Fruit fly (Drosophila melanogaster) whole organism, embryonic: ENCODE measurements around the gene fit.
A peak's percentile ranks its signal among the peaks of the same experiment; 100 is the strongest.

Experiments used
- Ada2b ChIP-seq: fragments of 200-800 bp; sonication (Bioruptor generic); IDR thresholded peaks from 2 replicates; pipeline ENCODE4 v1.3.6; 2022; ENCODE audit warnings: missing biosample characterization, missing genetic modification characterization
- CG10321 ChIP-seq: fragments of 200-800 bp; sonication (Bioruptor generic); IDR thresholded peaks from 2 replicates; pipeline ENCODE4 v1.3.6; 2022; ENCODE audit warnings: missing biosample characterization, missing genetic modification characterization
- CG10654 ChIP-seq: fragments of 200-800 bp; sonication (Bioruptor generic); optimal IDR thresholded peaks from 2 replicates; lab custom pipeline; 2016; ENCODE audit warnings: missing biosample characterization, missing genetic modification characterization
- CG11695 ChIP-seq: fragments of 200-800 bp; sonication (Bioruptor generic); IDR thresholded peaks from 3 replicates; pipeline ENCODE4 v1.3.6; 2022; ENCODE audit warnings: missing biosample characterization, missing genetic modification characterization
- CG12219 ChIP-seq: fragments of 200-800 bp; sonication (Bioruptor generic); optimal IDR thresholded peaks from 3 replicates; lab custom pipeline; 2018; ENCODE audit warnings: missing biosample characterization, mild to moderate bottlenecking, missing genetic modification characterization
- CG17829 ChIP-seq: fragments of 200-800 bp; optimal IDR thresholded peaks from 2 replicates; lab custom pipeline; 2019; ENCODE audit warnings: missing biosample characterization, mild to moderate bottlenecking, missing genetic modification characterization, moderate library complexity
- CG2199 ChIP-seq: fragments of 200-800 bp; sonication (Bioruptor generic); IDR thresholded peaks from 3 replicates; pipeline ENCODE4 v1.3.6; 2022; ENCODE audit warnings: missing biosample characterization, missing genetic modification characterization
- CG2202 ChIP-seq: fragments of 200-800 bp; sonication (Bioruptor generic); optimal IDR thresholded peaks from 2 replicates; lab custom pipeline; 2018; ENCODE audit warnings: missing biosample characterization, mild to moderate bottlenecking, missing genetic modification characterization
- CG31224 ChIP-seq: fragments of 200-800 bp; sonication (Bioruptor generic); IDR thresholded peaks from 2 replicates; pipeline ENCODE4 v1.3.6; 2022; ENCODE audit warnings: missing biosample characterization, missing genetic modification characterization
- CG31365 ChIP-seq: fragments of 200-800 bp; sonication (Bioruptor generic); optimal IDR thresholded peaks from 2 replicates; lab custom pipeline; 2018; ENCODE audit warnings: missing biosample characterization, mild to moderate bottlenecking, missing genetic modification characterization
- CG32772 ChIP-seq: fragments of 200-800 bp; sonication (Bioruptor generic); IDR thresholded peaks from 2 replicates; pipeline ENCODE4 v1.3.6; 2022; ENCODE audit warnings: missing biosample characterization, missing genetic modification characterization
- CG34376 ChIP-seq: fragments of 200-800 bp; sonication (Bioruptor generic); optimal IDR thresholded peaks from 2 replicates; lab custom pipeline; 2018; ENCODE audit warnings: missing biosample characterization, mild to moderate bottlenecking, missing genetic modification characterization
- CG3726 ChIP-seq: fragments of 200-800 bp; sonication (Bioruptor generic); IDR thresholded peaks from 3 replicates; pipeline ENCODE4, ENCODE4 v1.3.6; 2022; ENCODE audit warnings: missing biosample characterization, missing genetic modification characterization
- CG6272 ChIP-seq: fragments of 200-800 bp; sonication (Bioruptor generic); IDR thresholded peaks from 2 replicates; pipeline ENCODE4 v1.3.6; 2022; ENCODE audit warnings: missing biosample characterization, missing genetic modification characterization
- CG6791 ChIP-seq: fragments of 200-800 bp; sonication (Bioruptor generic); IDR thresholded peaks from 3 replicates; pipeline ENCODE4 v1.3.6; 2022; ENCODE audit warnings: missing biosample characterization, missing genetic modification characterization; ENCODE audit not compliant: partially characterized antibody
- CG9437 ChIP-seq: fragments of 200-800 bp; sonication (Bioruptor generic); optimal IDR thresholded peaks from 2 replicates; lab custom pipeline; 2018; ENCODE audit warnings: missing biosample characterization, mild to moderate bottlenecking, missing genetic modification characterization
- CHES-1-like ChIP-seq: fragments of 200-800 bp; sonication (Bioruptor generic); optimal IDR thresholded peaks from 2 replicates; lab custom pipeline; 2016; ENCODE audit warnings: missing biosample characterization, missing genetic modification characterization
- Dll ChIP-seq: fragments of 200-800 bp; sonication (Bioruptor generic); IDR thresholded peaks from 4 replicates; pipeline ENCODE4 v1.3.6; 2022; ENCODE audit warnings: missing biosample characterization, missing genetic modification characterization; ENCODE audit not compliant: partially characterized antibody
- Ets97D ChIP-seq: fragments of 200-800 bp; sonication (Bioruptor generic); optimal IDR thresholded peaks from 3 replicates; lab custom pipeline; 2016; ENCODE audit warnings: missing biosample characterization, missing genetic modification characterization
- H15 ChIP-seq: fragments of 200-800 bp; sonication (Bioruptor generic); IDR thresholded peaks from 3 replicates; pipeline ENCODE4 v1.3.6; 2022; ENCODE audit warnings: missing biosample characterization, missing genetic modification characterization
- HHEX ChIP-seq: fragments of 200-800 bp; sonication (Bioruptor generic); optimal IDR thresholded peaks from 3 replicates; lab custom pipeline; 2017; ENCODE audit warnings: missing biosample characterization, mild to moderate bottlenecking, missing genetic modification characterization, missing genetic modification reagents
- HLH3B ChIP-seq: fragments of 200-800 bp; sonication (Bioruptor generic); IDR thresholded peaks from 2 replicates; pipeline ENCODE4 v1.3.6; 2022; ENCODE audit warnings: missing biosample characterization, missing genetic modification characterization
- Hr3 ChIP-seq: fragments of 200-800 bp; sonication (Bioruptor generic); optimal IDR thresholded peaks from 3 replicates; lab custom pipeline; 2016; ENCODE audit warnings: missing biosample characterization, missing genetic modification characterization
- Hsf ChIP-seq: fragments of 200-800 bp; sonication (Bioruptor generic); optimal IDR thresholded peaks from 3 replicates; lab custom pipeline; 2016; ENCODE audit warnings: missing biosample characterization, missing genetic modification characterization
- Lhr ChIP-seq: fragments of 200-800 bp; sonication (Bioruptor generic); optimal IDR thresholded peaks from 3 replicates; lab custom pipeline; 2017; ENCODE audit warnings: mild to moderate bottlenecking, missing biosample characterization, missing genetic modification reagents, missing genetic modification characterization
- Mad ChIP-seq: fragments of 200-800 bp; sonication (Bioruptor generic); optimal IDR thresholded peaks from 2 replicates; lab custom pipeline; 2016; ENCODE audit warnings: missing biosample characterization, missing genetic modification characterization
- Max ChIP-seq: fragments of 200-800 bp; sonication (Bioruptor generic); optimal IDR thresholded peaks from 2 replicates; lab custom pipeline; 2016; ENCODE audit warnings: missing biosample characterization, mild to moderate bottlenecking, missing genetic modification characterization
- NC2β ChIP-seq: fragments of 200-800 bp; sonication (Bioruptor generic); optimal IDR thresholded peaks from 2 replicates; lab custom pipeline; 2016; ENCODE audit warnings: missing biosample characterization, missing genetic modification characterization
- Nf-YB ChIP-seq: fragments of 200-800 bp; sonication (Bioruptor generic); optimal IDR thresholded peaks from 3 replicates; lab custom pipeline; 2019; ENCODE audit warnings: missing biosample characterization, mild to moderate bottlenecking, missing genetic modification characterization, moderate library complexity
- Tbp ChIP-seq: fragments of >200 bp; optimal IDR thresholded peaks from 2 replicates; lab custom pipeline; 2018; ENCODE audit warnings: missing biosample characterization, missing genetic modification characterization
- Usf ChIP-seq: fragments of 200-800 bp; sonication (Bioruptor generic); optimal IDR thresholded peaks from 2 replicates; lab custom pipeline; 2017; ENCODE audit warnings: missing genotype, missing biosample characterization, missing genetic modification characterization
- ash1 ChIP-seq: fragments of 200-800 bp; sonication (Bioruptor generic); optimal IDR thresholded peaks from 2 replicates; lab custom pipeline; 2018; ENCODE audit warnings: missing biosample characterization, mild to moderate bottlenecking, missing genetic modification characterization
- cad ChIP-seq: fragments of >200 bp; optimal IDR thresholded peaks from 2 replicates; lab custom pipeline; 2017; ENCODE audit warnings: missing biosample characterization, missing genetic modification characterization
- ci ChIP-seq: fragments of 200-800 bp; sonication (Bioruptor generic); IDR thresholded peaks from 3 replicates; pipeline ENCODE4 v1.3.6; 2022; ENCODE audit warnings: missing biosample characterization, missing genetic modification characterization
- cwo ChIP-seq: fragments of 200-800 bp; sonication (Bioruptor generic); optimal IDR thresholded peaks from 3 replicates; lab custom pipeline; 2017; ENCODE audit warnings: missing biosample characterization, missing genetic modification characterization, mild to moderate bottlenecking, moderate library complexity, missing genetic modification reagents
- dmrt99B ChIP-seq: fragments of 200-800 bp; sonication (Bioruptor generic); optimal IDR thresholded peaks from 2 replicates; lab custom pipeline; 2018; ENCODE audit warnings: missing biosample characterization, mild to moderate bottlenecking, missing genetic modification characterization, moderate library complexity
- fd96Cb ChIP-seq: fragments of 200-800 bp; sonication (Bioruptor generic); optimal IDR thresholded peaks from 2 replicates; lab custom pipeline; 2018; ENCODE audit warnings: missing biosample characterization, mild to moderate bottlenecking, missing genetic modification characterization, moderate library complexity
- gcm ChIP-seq: fragments of 200-800 bp; sonication (Bioruptor generic); optimal IDR thresholded peaks from 2 replicates; lab custom pipeline; 2019; ENCODE audit warnings: missing biosample characterization, mild to moderate bottlenecking, missing genetic modification characterization, moderate library complexity
- gsb ChIP-seq: fragments of 200-800 bp; sonication (Bioruptor generic); IDR thresholded peaks from 2 replicates; pipeline ENCODE4 v1.3.6; 2022; ENCODE audit warnings: missing biosample characterization, missing genetic modification characterization
- gsb-n ChIP-seq: fragments of 200-800 bp; sonication (Bioruptor generic); optimal IDR thresholded peaks from 3 replicates; lab custom pipeline; 2018; ENCODE audit warnings: missing biosample characterization, mild to moderate bottlenecking, missing genetic modification characterization
- kay ChIP-seq: fragments of 200-800 bp; sonication (Bioruptor generic); optimal IDR thresholded peaks from 2 replicates; lab custom pipeline; 2016; ENCODE audit warnings: missing biosample characterization, missing genetic modification characterization
- nau ChIP-seq: fragments of 200-800 bp; sonication (Bioruptor generic); optimal IDR thresholded peaks from 3 replicates; lab custom pipeline; 2017; ENCODE audit warnings: missing biosample characterization, mild to moderate bottlenecking, missing genetic modification characterization, missing genetic modification reagents
- nerfin-2 ChIP-seq: fragments of 200-800 bp; sonication (Bioruptor generic); IDR thresholded peaks from 2 replicates; pipeline ENCODE4 v1.3.6; 2022; ENCODE audit warnings: missing biosample characterization, missing genetic modification characterization; ENCODE audit not compliant: partially characterized antibody
- pros ChIP-seq: fragments of 200-800 bp; sonication (Bioruptor generic); optimal IDR thresholded peaks from 3 replicates; lab custom pipeline; 2019; ENCODE audit warnings: missing biosample characterization, mild to moderate bottlenecking, missing genetic modification characterization, moderate library complexity
- slbo ChIP-seq: fragments of 200-800 bp; sonication (Bioruptor generic); IDR thresholded peaks from 2 replicates; pipeline ENCODE4 v1.3.6; 2022; ENCODE audit warnings: missing biosample characterization, missing genetic modification characterization
- sr ChIP-seq: fragments of 200-800 bp; sonication (Bioruptor generic); IDR thresholded peaks from 3 replicates; pipeline ENCODE4 v1.3.6; 2022; ENCODE audit warnings: missing biosample characterization, missing genetic modification characterization
- tna ChIP-seq: fragments of 200-800 bp; sonication (Bioruptor generic); IDR thresholded peaks from 2 replicates; pipeline ENCODE4 v1.3.6; 2022; ENCODE audit warnings: missing biosample characterization, missing genetic modification characterization; ENCODE audit not compliant: partially characterized antibody
- z ChIP-seq: fragments of 200-800 bp; sonication (Bioruptor generic); IDR thresholded peaks from 3 replicates; pipeline ENCODE4 v1.3.6; 2022; ENCODE audit warnings: missing biosample characterization, missing genetic modification characterization
- zf30C ChIP-seq: fragments of 200-800 bp; sonication (Bioruptor generic); optimal IDR thresholded peaks from 3 replicates; lab custom pipeline; 2018; ENCODE audit warnings: missing biosample characterization, mild to moderate bottlenecking, missing genetic modification characterization

fit gene

dm6 chr3R:21862137-21862850, 22.0 kb downstream of the fit start (continued):
- TF ChIP-seq nerfin-2 (GFP tag; lab: Robert Waterston, UW), result no peak
- no peak for TF ChIP-seq ash1 (GFP tag; lab: Kevin White, UChicago)
- TF ChIP-seq Mad (GFP tag; lab: Kevin White, UChicago), result peak; percentile 31
- TF ChIP-seq kay (GFP tag; lab: Kevin White, UChicago), result peak; percentile 41
- TF ChIP-seq gsb (GFP tag; lab: Robert Waterston, UW), result no peak
- peak; percentile 77 for TF ChIP-seq Hr3 (GFP tag; lab: Kevin White, UChicago)
- TF ChIP-seq CG6791, result no peak
- peak; percentile 93 for TF ChIP-seq CG17829 (tag; lab: Kevin White, UChicago)
- TF ChIP-seq nau (GFP tag; lab: Kevin White, UChicago), result peak; percentile 56
- peak; percentile 96 for TF ChIP-seq gcm (GFP tag; lab: Kevin White, UChicago)
- TF ChIP-seq CG2199 (GFP tag; lab: Robert Waterston, UW), result peak; percentile 47; the same call in 2 of the 3 replicates
- no peak for TF ChIP-seq CG34376 (GFP tag; lab: Kevin White, UChicago)
- no peak for TF ChIP-seq cad
- TF ChIP-seq tna, result no peak
- peak; percentile 87 for TF ChIP-seq dmrt99B (tag; lab: Kevin White, UChicago)
- TF ChIP-seq CHES-1-like, result peak; percentile 13
- TF ChIP-seq Ets97D (GFP tag; lab: Kevin White, UChicago), result no peak
- TF ChIP-seq Nf-YB (GFP tag; lab: Kevin White, UChicago), result peak; percentile 65
- peak; percentile 7 for TF ChIP-seq Usf (GFP tag; lab: Kevin White, UChicago)
- peak; percentile 39 for TF ChIP-seq Max (GFP tag; lab: Kevin White, UChicago)
- no peak for TF ChIP-seq Tbp (GFP tag; lab: Kevin White, UChicago)
- TF ChIP-seq gsb-n (tag; lab: Kevin White, UChicago), result peak; percentile 94
- TF ChIP-seq z (GFP tag; lab: Robert Waterston, UW), result no peak
- TF ChIP-seq CG31224, result no peak
- peak; percentile 60 for TF ChIP-seq HLH3B (GFP tag; lab: Robert Waterston, UW)
- TF ChIP-seq fd96Cb (tag; lab: Kevin White, UChicago), result peak; percentile 75
- TF ChIP-seq CG3726 (GFP tag; lab: Robert Waterston, UW), result 0 out of 3 replicates have a peak, but pooled peaks have one; percentile 59
- TF ChIP-seq CG12219 (GFP tag; lab: Kevin White, UChicago), result peak; percentile 85
- peak; percentile 73 for TF ChIP-seq CG32772 (GFP tag; lab: Robert Waterston, UW)
- TF ChIP-seq HHEX (GFP tag; lab: Kevin White, UChicago), result peak; percentile 69
- TF ChIP-seq NC2β (GFP tag; lab: Kevin White, UChicago), result peak; percentile 52
- TF ChIP-seq Ada2b (GFP tag; lab: Robert Waterston, UW), result peak; percentile 22; the same call in 1 of the 2 replicates
- no peak for TF ChIP-seq CG10321 (GFP tag; lab: Robert Waterston, UW)
- peak; percentile 57 for TF ChIP-seq pros (GFP tag; lab: Kevin White, UChicago)
- TF ChIP-seq cwo, result no peak
- TF ChIP-seq sr, result 0 out of 3 replicates have a peak, but pooled peaks have one; percentile 33
- TF ChIP-seq CG31365 (tag; lab: Kevin White, UChicago), result peak; percentile 34
- peak; percentile 76 for TF ChIP-seq H15 (GFP tag; lab: Robert Waterston, UW)
- TF ChIP-seq Hsf, result peak; percentile 55
- peak; percentile 17; the same call in 1 of the 2 replicates for TF ChIP-seq CG6272 (GFP tag; lab: Robert Waterston, UW)
- TF ChIP-seq CG2202, result peak; percentile 83
- TF ChIP-seq CG9437 (GFP tag; lab: Kevin White, UChicago), result peak; percentile 64
- TF ChIP-seq Lhr, result peak; percentile 73
- TF ChIP-seq slbo (GFP tag; lab: Robert Waterston, UW), result no peak
- TF ChIP-seq CG10654 (GFP tag; lab: Kevin White, UChicago), result peak; percentile 44
- TF ChIP-seq Dll (GFP tag; lab: Robert Waterston, UW), result no peak
- peak; percentile 95 for TF ChIP-seq ci (GFP tag; lab: Robert Waterston, UW)
- TF ChIP-seq zf30C (GFP tag; lab: Kevin White, UChicago), result peak; percentile 78
- TF ChIP-seq CG11695 (GFP tag; lab: Robert Waterston, UW), result peak; percentile 62; the same call in 2 of the 3 replicates
